Worm (Caenorhabditis elegans) whole organism, early embryonic: ENCODE results near the gene lron-3.

Experiments
- F13C5.2 ChIP-seq: sonication (generic microtip); optimal IDR thresholded peaks from 2 replicates; lab custom pipeline; 2017; ENCODE audit warnings: mild to moderate bottlenecking, missing genetic modification characterization, inconsistent platforms, missing compliant biosample characterization
- ama-1 ChIP-seq: fragments of 150-350 bp; optimal IDR thresholded peaks from 2 replicates; lab custom pipeline; 2014
- ceh-13 ChIP-seq: fragments of 200-800 bp; sonication (Bioruptor generic); optimal IDR thresholded peaks from 2 replicates; lab custom pipeline; 2018; ENCODE audit warnings: mild to moderate bottlenecking, missing genetic modification characterization, missing compliant biosample characterization
- hmg-4 ChIP-seq: fragments of 200-800 bp; sonication (Bioruptor generic); optimal IDR thresholded peaks from 2 replicates; lab custom pipeline; 2018; ENCODE audit warnings: mild to moderate bottlenecking, missing genetic modification characterization, missing compliant biosample characterization
- hnd-1 ChIP-seq: sonication (generic microtip); optimal IDR thresholded peaks from 2 replicates; lab custom pipeline; 2016; ENCODE audit warnings: missing genetic modification characterization, missing compliant biosample characterization
- pes-1 ChIP-seq: fragments of 200-800 bp; sonication (Bioruptor generic); IDR thresholded peaks from 2 replicates; pipeline ENCODE4 v1.3.6; 2022; ENCODE audit warnings: missing genetic modification reagents, missing genetic modification characterization, missing compliant biosample characterization
- scrt-1 ChIP-seq: fragments of 200-800 bp; sonication (Bioruptor generic); IDR thresholded peaks from 2 replicates; pipeline ENCODE4 v1.3.6; 2022; ENCODE audit warnings: missing genetic modification characterization, missing compliant biosample characterization
- tra-4 ChIP-seq: sonication (generic microtip); optimal IDR thresholded peaks from 2 replicates; lab custom pipeline; 2017; ENCODE audit warnings: missing genetic modification characterization, missing compliant biosample characterization

DNA sequence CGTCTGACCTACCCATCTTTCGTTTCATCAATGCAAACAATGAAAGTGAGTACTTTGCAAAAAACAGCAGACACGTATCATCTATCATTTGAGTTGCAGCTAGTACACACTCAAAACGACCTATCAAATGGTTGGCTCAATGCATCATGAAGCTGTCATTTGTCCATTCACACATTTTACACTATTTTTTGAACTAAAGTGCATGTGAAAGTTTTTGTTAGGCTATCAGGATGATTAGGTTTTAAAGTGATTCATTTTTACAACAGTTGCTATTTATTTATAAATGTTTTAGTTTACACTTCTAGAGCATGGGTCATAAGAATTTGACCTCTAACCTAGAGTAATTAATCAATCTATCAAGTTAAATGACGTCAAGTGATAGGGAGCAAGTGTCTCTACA, 42.2 kb upstream of the lron-3 start:
- TF ChIP-seq hnd-1 (tag; lab: Kevin White, UChicago) (no peak), scrt-1 (GFP tag; lab: Robert Waterston, UW) (no peak), ama-1 (lab: Kevin White, UChicago) (no peak), F13C5.2 (tag; lab: Kevin White, UChicago) (no peak), hmg-4 (GFP tag; lab: Kevin White, UChicago) (no peak), tra-4 (tag; lab: Kevin White, UChicago) (no peak), ceh-13 (GFP tag; lab: Kevin White, UChicago) (no peak), pes-1 (GFP tag; lab: Robert Waterston, UW) (no peak)
